Fruit fly (Drosophila melanogaster): ENCODE measurements around the gene CG42467.

CG42467 gene

DNA sequence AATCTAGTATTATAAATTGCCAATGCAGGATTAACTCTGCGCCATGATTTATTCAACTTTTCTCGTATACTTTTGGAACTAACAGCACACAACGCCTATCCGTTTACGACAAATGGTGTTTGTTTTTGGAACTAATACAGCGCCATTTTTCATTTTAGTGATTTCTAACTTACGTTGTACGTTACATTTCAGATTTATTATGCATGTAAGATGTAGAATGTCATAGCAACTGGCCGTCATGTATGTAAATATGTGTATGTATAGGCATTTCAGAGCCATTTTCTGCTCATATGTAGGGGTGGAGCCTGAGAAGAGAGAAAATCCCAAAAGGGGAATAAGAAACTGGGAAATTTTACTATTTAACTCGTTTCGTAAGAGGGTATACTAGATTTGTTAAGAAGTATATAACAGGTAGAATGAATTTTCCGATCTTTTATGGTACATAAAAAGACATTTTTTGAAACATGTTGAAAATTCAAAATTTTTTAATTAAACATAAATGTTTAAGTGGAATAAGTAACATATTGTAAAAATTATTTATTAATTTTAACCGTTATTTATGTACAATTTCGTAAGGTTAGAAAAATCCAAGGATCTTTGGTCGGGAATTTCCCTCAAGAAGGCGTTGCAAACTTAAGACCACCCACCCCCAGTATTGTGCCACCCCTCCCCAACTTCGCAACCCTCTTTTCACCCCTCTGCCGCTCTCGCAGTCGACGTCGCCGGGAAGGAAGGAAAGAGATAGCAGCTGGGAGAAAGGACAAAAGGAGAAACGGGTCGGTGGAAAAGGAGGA lies 43.5 kb upstream of the CG42467 start (continued):
- TF ChIP-seq CG4360 (GFP tag; IDR thresholded peaks at IDR 0.05), result no peak
- no peak for TF ChIP-seq BtbVII (GFP tag; optimal IDR thresholded peaks at IDR 0.05)
- peak; percentile 62 for TF ChIP-seq CG14441 (GFP tag; IDR thresholded peaks at IDR 0.05)
- peak; percentile 33 for TF ChIP-seq Bteb2 (GFP tag; optimal IDR thresholded peaks at IDR 0.05)
- no peak for TF ChIP-seq CG34224 (GFP tag; IDR thresholded peaks at IDR 0.05; ENCODE audit: partially characterized antibody)
- no peak for TF ChIP-seq CG6689 (GFP tag; IDR thresholded peaks at IDR 0.05)
- TF ChIP-seq CG3281 (GFP tag; optimal IDR thresholded peaks at IDR 0.05), result no peak
- TF ChIP-seq maf-S (GFP tag; optimal IDR thresholded peaks at IDR 0.05), result no peak
- no peak for TF ChIP-seq Mad (GFP tag; optimal IDR thresholded peaks at IDR 0.05)
- peak; percentile 73 for TF ChIP-seq pum (GFP tag; optimal IDR thresholded peaks at IDR 0.05)
- TF ChIP-seq trem (tag; optimal IDR thresholded peaks at IDR 0.05), result peak; percentile 47
- no peak for TF ChIP-seq ham (GFP tag; IDR thresholded peaks at IDR 0.05)
- TF ChIP-seq Elba2 (GFP tag; optimal IDR thresholded peaks at IDR 0.05), result peak; percentile 34
- 0 out of 2 replicates have a peak, but pooled peaks have one; percentile 3 for TF ChIP-seq al (GFP tag; IDR thresholded peaks at IDR 0.05)
- peak; percentile 46; the same call in 2 of the 3 replicates for TF ChIP-seq CG6791 (GFP tag; IDR thresholded peaks at IDR 0.05; ENCODE audit: partially characterized antibody)
- no peak for TF ChIP-seq vnd (GFP tag; IDR thresholded peaks at IDR 0.05; ENCODE audit: partially characterized antibody)
- TF ChIP-seq lbe (GFP tag; optimal IDR thresholded peaks at IDR 0.05), result peak; percentile 34
- no peak for TF ChIP-seq cwo (GFP tag; optimal IDR thresholded peaks at IDR 0.05)
- TF ChIP-seq fd3F (GFP tag; optimal IDR thresholded peaks at IDR 0.05), result no peak
- TF ChIP-seq zfh2 (GFP tag; optimal IDR thresholded peaks at IDR 0.05), result peak; percentile 32
- no peak for TF ChIP-seq CG9609 (GFP tag; optimal IDR thresholded peaks at IDR 0.05)
- peak; percentile 63; the same call in 1 of the 2 replicates for TF ChIP-seq CG9932 (GFP tag; IDR thresholded peaks at IDR 0.05)
- peak; percentile 86 for TF ChIP-seq Nf-YB (GFP tag; optimal IDR thresholded peaks at IDR 0.05)
- no peak for TF ChIP-seq CG9797 (GFP tag; optimal IDR thresholded peaks at IDR 0.05)
- peak; percentile 26 for TF ChIP-seq Dip3 (GFP tag; optimal IDR thresholded peaks at IDR 0.05)
- peak; percentile 15 for TF ChIP-seq repo (GFP tag; optimal IDR thresholded peaks at IDR 0.05)
- TF ChIP-seq CG13624 (GFP tag; optimal IDR thresholded peaks at IDR 0.05), result peak; percentile 70
- TF ChIP-seq jigr1 (GFP tag; IDR thresholded peaks at IDR 0.05), result no peak
- TF ChIP-seq CG11247 (GFP tag; IDR thresholded peaks at IDR 0.05), result peak; percentile 66
- peak; percentile 53 for TF ChIP-seq E2f2 (GFP tag; IDR thresholded peaks at IDR 0.05)
- peak; percentile 83 for TF ChIP-seq CG32532 (GFP tag; IDR thresholded peaks at IDR 0.05)
- TF ChIP-seq Oli (tag; optimal IDR thresholded peaks at IDR 0.05), result no peak
- no peak for TF ChIP-seq CG7357 (GFP tag; IDR thresholded peaks at IDR 0.05)
- TF ChIP-seq bigmax (GFP tag; optimal IDR thresholded peaks at IDR 0.05), result no peak
- TF ChIP-seq ATbp (GFP tag; optimal IDR thresholded peaks at IDR 0.05), result no peak
- peak; percentile 57 for TF ChIP-seq sisA (GFP tag; IDR thresholded peaks at IDR 0.05)
- no peak for TF ChIP-seq CG11398 (GFP tag; optimal IDR thresholded peaks at IDR 0.05)
- TF ChIP-seq oc (tag; optimal IDR thresholded peaks at IDR 0.05), result peak; percentile 38
- no peak for TF ChIP-seq CrebB (tag; optimal IDR thresholded peaks at IDR 0.05)
- no peak for TF ChIP-seq CG11085 (GFP tag; IDR thresholded peaks at IDR 0.05)
- TF ChIP-seq CG17186 (GFP tag; optimal IDR thresholded peaks at IDR 0.05), result no peak
- no peak for TF ChIP-seq toy (GFP tag; IDR thresholded peaks at IDR 0.05)
- peak; percentile 71 for TF ChIP-seq Fer1 (GFP tag; optimal IDR thresholded peaks at IDR 0.05)
- TF ChIP-seq CG13287 (GFP tag; IDR thresholded peaks at IDR 0.05; ENCODE audit: partially characterized antibody), result peak; percentile 51
- no peak for TF ChIP-seq Atf6 (GFP tag; IDR thresholded peaks at IDR 0.05)
- TF ChIP-seq tap (tag; optimal IDR thresholded peaks at IDR 0.05), result peak; percentile 10
- TF ChIP-seq Opbp (GFP tag; IDR thresholded peaks at IDR 0.05; ENCODE audit: partially characterized antibody), result peak; percentile 69
- TF ChIP-seq CG17361 (GFP tag; IDR thresholded peaks at IDR 0.05), result 0 out of 3 replicates have a peak, but pooled peaks have one; percentile 47
- peak; percentile 62 for TF ChIP-seq CG16813 (GFP tag; IDR thresholded peaks at IDR 0.05; ENCODE audit: partially characterized antibody)

Data from whole organism, embryonic.